Fruit fly (Drosophila melanogaster) whole organism, embryonic: ENCODE results near the gene Fbp2.

Experiments used
- Antp ChIP-seq: fragments of 200-800 bp; sonication (Bioruptor generic); optimal IDR thresholded peaks from 3 replicates; lab custom pipeline; 2016; ENCODE audit warnings: missing biosample characterization, missing genetic modification characterization
- CG10267 ChIP-seq: fragments of 200-800 bp; sonication (Bioruptor generic); optimal IDR thresholded peaks from 2 replicates; lab custom pipeline; 2018; ENCODE audit warnings: missing biosample characterization, mild to moderate bottlenecking, missing genetic modification characterization, moderate library complexity
- CG11723 ChIP-seq: fragments of 200-800 bp; sonication (Bioruptor generic); optimal IDR thresholded peaks from 2 replicates; lab custom pipeline; 2017; ENCODE audit warnings: missing biosample characterization, mild to moderate bottlenecking, missing genetic modification characterization
- CG12659 ChIP-seq: fragments of 200-800 bp; sonication (Bioruptor generic); optimal IDR thresholded peaks from 3 replicates; lab custom pipeline; 2017; ENCODE audit warnings: mild to moderate bottlenecking, missing biosample characterization, missing genetic modification reagents, missing genetic modification characterization
- CG14710 ChIP-seq: fragments of 200-800 bp; sonication (Bioruptor generic); optimal IDR thresholded peaks from 3 replicates; lab custom pipeline; 2019; ENCODE audit warnings: missing biosample characterization, mild to moderate bottlenecking, missing genetic modification characterization, moderate library complexity
- CG15269 ChIP-seq: fragments of 200-800 bp; sonication (Bioruptor generic); optimal IDR thresholded peaks from 2 replicates; lab custom pipeline; 2018; ENCODE audit warnings: missing biosample characterization, mild to moderate bottlenecking, missing genetic modification characterization, moderate library complexity
- CG1602 ChIP-seq: fragments of 200-800 bp; sonication (Bioruptor generic); optimal IDR thresholded peaks from 3 replicates; lab custom pipeline; 2016; ENCODE audit warnings: missing biosample characterization, missing genetic modification characterization
- CG18476 ChIP-seq: fragments of 200-800 bp; sonication (Bioruptor generic); optimal IDR thresholded peaks from 2 replicates; lab custom pipeline; 2016; ENCODE audit warnings: missing biosample characterization, mild to moderate bottlenecking, missing genetic modification characterization
- CG2116 ChIP-seq: fragments of 200-800 bp; sonication (Bioruptor generic); optimal IDR thresholded peaks from 3 replicates; lab custom pipeline; 2018; ENCODE audit warnings: missing biosample characterization, mild to moderate bottlenecking, missing genetic modification characterization
- CG31224 ChIP-seq: fragments of 200-800 bp; sonication (Bioruptor generic); IDR thresholded peaks from 2 replicates; pipeline ENCODE4 v1.3.6; 2022; ENCODE audit warnings: missing biosample characterization, missing genetic modification characterization
- CG3726 ChIP-seq: fragments of 200-800 bp; sonication (Bioruptor generic); IDR thresholded peaks from 3 replicates; pipeline ENCODE4, ENCODE4 v1.3.6; 2022; ENCODE audit warnings: missing biosample characterization, missing genetic modification characterization
- CG3847 ChIP-seq: fragments of 200-800 bp; sonication (Bioruptor generic); IDR thresholded peaks from 2 replicates; pipeline ENCODE4 v1.3.6; 2022; ENCODE audit warnings: missing biosample characterization, missing genetic modification characterization
- CG4328 ChIP-seq: fragments of 200-800 bp; sonication (Bioruptor generic); optimal IDR thresholded peaks from 3 replicates; lab custom pipeline; 2017; ENCODE audit warnings: missing biosample characterization, missing genetic modification reagents, missing genetic modification characterization
- CG4404 ChIP-seq: fragments of 200-800 bp; sonication (Bioruptor generic); IDR thresholded peaks from 2 replicates; pipeline ENCODE4 v1.3.6; 2022; ENCODE audit warnings: missing biosample characterization, missing genetic modification characterization
- CG6654 ChIP-seq: fragments of 200-800 bp; sonication (Bioruptor generic); optimal IDR thresholded peaks from 2 replicates; lab custom pipeline; 2017; ENCODE audit warnings: missing biosample characterization, mild to moderate bottlenecking, missing genetic modification characterization
- CG6683 ChIP-seq: fragments of 200-800 bp; sonication (Bioruptor generic); optimal IDR thresholded peaks from 2 replicates; lab custom pipeline; 2017; ENCODE audit warnings: missing biosample characterization, mild to moderate bottlenecking, missing genetic modification characterization, missing genetic modification reagents
- CG7987 ChIP-seq: fragments of 200-800 bp; sonication (Bioruptor generic); optimal IDR thresholded peaks from 2 replicates; lab custom pipeline; 2018; ENCODE audit warnings: missing biosample characterization, mild to moderate bottlenecking, missing genetic modification characterization, moderate library complexity
- CG9215 ChIP-seq: fragments of 200-800 bp; sonication (Bioruptor generic); IDR thresholded peaks from 2 replicates; pipeline ENCODE4 v1.3.6; 2022; ENCODE audit warnings: missing biosample characterization, missing genetic modification characterization
- D19A ChIP-seq: fragments of 200-800 bp; optimal IDR thresholded peaks from 3 replicates; lab custom pipeline; 2019; ENCODE audit warnings: missing biosample characterization, mild to moderate bottlenecking, missing genetic modification characterization, moderate library complexity
- Dfd ChIP-seq, 2 experiments: fragments of >200 bp; optimal IDR thresholded peaks; 2 replicates each; lab custom pipeline; 2017; ENCODE audit warnings: missing biosample characterization in 2 of 2, missing genetic modification characterization in 2 of 2
- Fer1 ChIP-seq: fragments of 200-800 bp; sonication (Bioruptor generic); optimal IDR thresholded peaks from 2 replicates; lab custom pipeline; 2017; ENCODE audit warnings: missing biosample characterization, mild to moderate bottlenecking, missing genetic modification characterization
- Fer3 ChIP-seq: fragments of 200-800 bp; sonication (Bioruptor generic); optimal IDR thresholded peaks from 2 replicates; lab custom pipeline; 2018; ENCODE audit warnings: missing biosample characterization, mild to moderate bottlenecking, missing genetic modification characterization, moderate library complexity
- GATAe ChIP-seq: fragments of 200-800 bp; sonication (Bioruptor generic); conservative IDR thresholded peaks from 2 replicates; pipeline ENCODE4 v1.3.6; 2022; ENCODE audit warnings: missing biosample characterization, missing genetic modification characterization
- Hmx ChIP-seq: fragments of 200-800 bp; sonication (Bioruptor generic); optimal IDR thresholded peaks from 2 replicates; lab custom pipeline; 2016; ENCODE audit warnings: missing biosample characterization, missing genetic modification characterization
- Hr78 ChIP-seq, 2 experiments: fragments of 200-800 bp in 1 of 2; fragments of >200 bp in 1 of 2; sonication (Bioruptor generic) in 1 of 2; optimal IDR thresholded peaks; 2 replicates each; lab custom pipeline; 2017 to 2019; ENCODE audit warnings: missing biosample characterization in 2 of 2, missing genetic modification characterization in 2 of 2, mild to moderate bottlenecking in 1 of 2, moderate library complexity in 1 of 2
- Optix ChIP-seq: fragments of 200-800 bp; sonication (Bioruptor generic); IDR thresholded peaks from 3 replicates; pipeline ENCODE4 v1.3.6; 2022; ENCODE audit warnings: missing biosample characterization, missing genetic modification characterization
- Rfx ChIP-seq: fragments of 200-800 bp; sonication (Bioruptor generic); IDR thresholded peaks from 2 replicates; pipeline ENCODE4 v1.3.6; 2022; ENCODE audit warnings: missing biosample characterization, missing genetic modification characterization
- Stat92E ChIP-seq, 3 experiments: fragments of >200 bp in 2 of 3; fragments of 200-800 bp in 1 of 3; sonication (Bioruptor generic) in 1 of 3; optimal IDR thresholded peaks; 2 replicates each; lab custom pipeline; 2017 to 2019; ENCODE audit warnings: missing biosample characterization in 3 of 3, missing genetic modification characterization in 3 of 3, mild to moderate bottlenecking in 1 of 3, moderate library complexity in 1 of 3
- Xrp1 ChIP-seq: fragments of 200-800 bp; sonication (Bioruptor generic); IDR thresholded peaks from 2 replicates; pipeline ENCODE4 v1.3.6; 2022; ENCODE audit warnings: missing biosample characterization, missing genetic modification characterization
- ab ChIP-seq: fragments of 200-800 bp; sonication (Bioruptor generic); optimal IDR thresholded peaks from 2 replicates; lab custom pipeline; 2016; ENCODE audit warnings: missing biosample characterization, missing genetic modification characterization
- ap ChIP-seq: fragments of 200-800 bp; sonication (Bioruptor generic); IDR thresholded peaks from 2 replicates; pipeline ENCODE4 v1.3.6; 2022; ENCODE audit warnings: missing biosample characterization, missing genetic modification characterization
- bab2 ChIP-seq: fragments of 200-800 bp; sonication (Bioruptor generic); optimal IDR thresholded peaks from 2 replicates; lab custom pipeline; 2016; ENCODE audit warnings: missing biosample characterization, missing genetic modification characterization
- br ChIP-seq: fragments of >200 bp; optimal IDR thresholded peaks from 2 replicates; lab custom pipeline; 2017
- crol ChIP-seq: fragments of 200-800 bp; sonication (Bioruptor generic); IDR thresholded peaks from 2 replicates; pipeline ENCODE4 v1.3.6; 2022; ENCODE audit warnings: missing biosample characterization, missing genetic modification characterization
- dmrt11E ChIP-seq: fragments of 200-800 bp; sonication (Bioruptor generic); optimal IDR thresholded peaks from 3 replicates; lab custom pipeline; 2018; ENCODE audit warnings: missing biosample characterization, mild to moderate bottlenecking, missing genetic modification characterization, moderate library complexity
- en ChIP-seq: fragments of 200-800 bp; sonication (Bioruptor generic); optimal IDR thresholded peaks from 2 replicates; lab custom pipeline; 2016; ENCODE audit warnings: missing biosample characterization, missing genetic modification characterization
- grn ChIP-seq: fragments of 200-800 bp; sonication (Bioruptor generic); optimal IDR thresholded peaks from 3 replicates; lab custom pipeline; 2017; ENCODE audit warnings: missing biosample characterization, missing genetic modification characterization
- hkb ChIP-seq, 2 experiments: fragments of 200-800 bp in 1 of 2; fragments of >200 bp in 1 of 2; sonication (Bioruptor generic) in 1 of 2; IDR thresholded peaks in 1 of 2; optimal IDR thresholded peaks in 1 of 2; 2 replicates each; pipeline versions ENCODE4 v1.3.6 to Lab custom; 2017 to 2022; ENCODE audit warnings: missing biosample characterization in 1 of 2, missing genetic modification characterization in 1 of 2
- inv ChIP-seq: fragments of 200-800 bp; sonication (Bioruptor generic); IDR thresholded peaks from 2 replicates; pipeline ENCODE4 v1.3.6; 2022; ENCODE audit warnings: missing biosample characterization, missing genetic modification characterization; ENCODE audit not compliant: partially characterized antibody
- lbe ChIP-seq: fragments of 200-800 bp; sonication (Bioruptor generic); optimal IDR thresholded peaks from 2 replicates; lab custom pipeline; 2016; ENCODE audit warnings: missing biosample characterization, mild to moderate bottlenecking, missing genetic modification characterization
- lov ChIP-seq, 2 experiments: fragments of 200-800 bp in 1 of 2; fragments of >200 bp in 1 of 2; sonication (Bioruptor generic) in 1 of 2; IDR thresholded peaks in 1 of 2; optimal IDR thresholded peaks in 1 of 2; 2 replicates in 1 of 2; 3 replicates in 1 of 2; pipeline versions ENCODE4 v1.3.6 to Lab custom; 2017 to 2022; ENCODE audit warnings: missing biosample characterization in 1 of 2, missing genetic modification characterization in 1 of 2
- nau ChIP-seq: fragments of 200-800 bp; sonication (Bioruptor generic); optimal IDR thresholded peaks from 3 replicates; lab custom pipeline; 2017; ENCODE audit warnings: missing biosample characterization, mild to moderate bottlenecking, missing genetic modification characterization, missing genetic modification reagents
- pb ChIP-seq: fragments of 200-800 bp; sonication (Bioruptor generic); optimal IDR thresholded peaks from 3 replicates; lab custom pipeline; 2016; ENCODE audit warnings: missing biosample characterization, missing genetic modification characterization
- psq ChIP-seq: fragments of 200-800 bp; sonication (Bioruptor generic); optimal IDR thresholded peaks from 2 replicates; lab custom pipeline; 2017; ENCODE audit warnings: missing biosample characterization, missing genetic modification characterization
- pum ChIP-seq: fragments of 200-800 bp; sonication (Bioruptor generic); optimal IDR thresholded peaks from 2 replicates; lab custom pipeline; 2016; ENCODE audit warnings: missing biosample characterization, missing genetic modification characterization
- scrt ChIP-seq: fragments of 200-800 bp; sonication (Bioruptor generic); optimal IDR thresholded peaks from 2 replicates; lab custom pipeline; 2018; ENCODE audit warnings: missing biosample characterization, mild to moderate bottlenecking, missing genetic modification characterization, moderate library complexity
- unc-4 ChIP-seq: fragments of 200-800 bp; sonication (Bioruptor generic); IDR thresholded peaks from 2 replicates; pipeline ENCODE4 v1.3.6; 2022; ENCODE audit warnings: missing biosample characterization, missing genetic modification characterization; ENCODE audit not compliant: partially characterized antibody

Fbp2 gene

dm6 chr2L:9387240-9387672 is 39.3 kb upstream of the Fbp2 start, which contains the start of gene Aldh (continued):
- TF ChIP-seq CG9215 (peak; percentile 29; the same call in 1 of the 2 replicates), Xrp1 (GFP tag; lab: Robert Waterston, UW) (no peak), Fer3 (peak; percentile 10), pb (GFP tag; lab: Kevin White, UChicago) (no peak), CG3726 (GFP tag; lab: Robert Waterston, UW) (no peak)

dm6 chr2L:9388013-9388605 is 38.5 kb upstream of the Fbp2 start:
- peak; percentile 20 for TF ChIP-seq CG18476
- peak; percentile 57 for TF ChIP-seq CG4404 (GFP tag; lab: Robert Waterston, UW)
- no peak for TF ChIP-seq Hr78 (GFP tag; optimal IDR thresholded peaks at IDR 0.05; lab: Kevin White, UChicago)
- peak; percentile 22 for TF ChIP-seq dmrt11E (tag; lab: Kevin White, UChicago)
- peak; percentile 34 for TF ChIP-seq CG1602 (GFP tag; lab: Kevin White, UChicago)
- peak; percentile 41 for TF ChIP-seq scrt
- peak; percentile 1 for TF ChIP-seq CG2116 (GFP tag; lab: Kevin White, UChicago)
- no peak for TF ChIP-seq CG6654 (GFP tag; lab: Kevin White, UChicago)
- no peak for TF ChIP-seq lov (optimal IDR thresholded peaks at IDR 0.05; lab: Kevin White, UChicago)
- TF ChIP-seq lov (GFP tag; IDR thresholded peaks at IDR 0.05; lab: Robert Waterston, UW): no peak
- no peak for TF ChIP-seq Dfd (GFP tag; optimal IDR thresholded peaks at IDR 0.05; lab: Kevin White, UChicago)
- no peak for TF ChIP-seq CG6683 (GFP tag; lab: Kevin White, UChicago)
- TF ChIP-seq crol (GFP tag; lab: Robert Waterston, UW): no peak
- peak; percentile 51; the same call in 1 of the 2 replicates for TF ChIP-seq CG31224 (GFP tag; lab: Robert Waterston, UW)
- peak; percentile 29 for TF ChIP-seq nau (GFP tag; lab: Kevin White, UChicago)
- TF ChIP-seq Antp (GFP tag; lab: Kevin White, UChicago): peak; percentile 83
- TF ChIP-seq CG3847 (GFP tag; lab: Robert Waterston, UW): peak; percentile 75
- TF ChIP-seq bab2 (GFP tag; lab: Kevin White, UChicago): peak; percentile 61
- TF ChIP-seq CG14710 (tag; lab: Kevin White, UChicago): no peak
- peak; percentile 66 for TF ChIP-seq ap
- TF ChIP-seq unc-4 (GFP tag; lab: Robert Waterston, UW): no peak
- TF ChIP-seq pum (GFP tag; lab: Kevin White, UChicago): peak; percentile 59
- TF ChIP-seq br (lab: Kevin White, UChicago): no peak
- no peak for TF ChIP-seq CG4328 (GFP tag; lab: Kevin White, UChicago)
- no peak for TF ChIP-seq grn (GFP tag; lab: Kevin White, UChicago)
- no peak for TF ChIP-seq ab (GFP tag; lab: Kevin White, UChicago)
- TF ChIP-seq lbe (GFP tag; lab: Kevin White, UChicago): peak; percentile 63
- TF ChIP-seq CG12659: peak; percentile 60
- peak; percentile 28 for TF ChIP-seq psq (GFP tag; lab: Kevin White, UChicago)
- TF ChIP-seq CG15269 (tag; lab: Kevin White, UChicago): peak; percentile 72
- TF ChIP-seq Optix: no peak
- peak; percentile 52 for TF ChIP-seq Fer1
- TF ChIP-seq D19A: no peak
- no peak for TF ChIP-seq CG10267 (tag; lab: Kevin White, UChicago)
- no peak for TF ChIP-seq inv (GFP tag; lab: Robert Waterston, UW)
- peak; percentile 44 for TF ChIP-seq Hmx (GFP tag; lab: Kevin White, UChicago)
- TF ChIP-seq GATAe (GFP tag; lab: Robert Waterston, UW): 0 out of 2 replicates have a peak, but pooled peaks have one; percentile 23
- TF ChIP-seq CG11723 (GFP tag; lab: Kevin White, UChicago): peak; percentile 5
- no peak for TF ChIP-seq Stat92E (GFP tag; optimal IDR thresholded peaks at IDR 0.05; lab: Kevin White, UChicago)
- no peak for TF ChIP-seq en
- TF ChIP-seq CG7987: peak; percentile 14
- no peak for TF ChIP-seq hkb (optimal IDR thresholded peaks at IDR 0.05; lab: Kevin White, UChicago)
- TF ChIP-seq hkb (GFP tag; IDR thresholded peaks at IDR 0.05; lab: Robert Waterston, UW): peak; percentile 69
- peak; percentile 94 for TF ChIP-seq Rfx (GFP tag; lab: Robert Waterston, UW)
